Fruit fly (Drosophila melanogaster) whole organism, embryonic: Measurements from ENCODE around the gene CG15403.
A peak's percentile ranks its signal among the peaks of the same experiment; 100 is the strongest.

Source experiments
- Bteb2 ChIP-seq: fragments of 200-800 bp; sonication (Bioruptor generic); optimal IDR thresholded peaks from 2 replicates; lab custom pipeline; 2016; ENCODE audit warnings: missing biosample characterization, missing genetic modification characterization
- CG10959 ChIP-seq: fragments of 200-800 bp; sonication (Bioruptor generic); IDR thresholded peaks from 2 replicates; pipeline ENCODE4 v1.3.6; 2022; ENCODE audit warnings: missing biosample characterization, missing genetic modification characterization
- CG10979 ChIP-seq: fragments of 200-800 bp; sonication (Bioruptor generic); optimal IDR thresholded peaks from 2 replicates; lab custom pipeline; 2018; ENCODE audit warnings: missing biosample characterization, mild to moderate bottlenecking, missing genetic modification characterization, moderate library complexity
- CG11093 ChIP-seq: fragments of 200-800 bp; sonication (Bioruptor generic); IDR thresholded peaks from 3 replicates; pipeline ENCODE4 v1.3.6; 2022; ENCODE audit warnings: missing biosample characterization, missing genetic modification characterization
- CG11456 ChIP-seq: fragments of 200-800 bp; sonication (Bioruptor generic); IDR thresholded peaks from 3 replicates; pipeline ENCODE4 v1.3.6; 2022; ENCODE audit warnings: missing biosample characterization, missing genetic modification characterization
- CG1233 ChIP-seq: fragments of 200-800 bp; sonication (Bioruptor generic); optimal IDR thresholded peaks from 4 replicates; lab custom pipeline; 2018; ENCODE audit warnings: missing biosample characterization, mild to moderate bottlenecking, missing genetic modification characterization
- CG14710 ChIP-seq: fragments of 200-800 bp; sonication (Bioruptor generic); optimal IDR thresholded peaks from 3 replicates; lab custom pipeline; 2019; ENCODE audit warnings: missing biosample characterization, mild to moderate bottlenecking, missing genetic modification characterization, moderate library complexity
- CG15479 ChIP-seq: fragments of 200-800 bp; sonication (Bioruptor generic); optimal IDR thresholded peaks from 3 replicates; lab custom pipeline; 2019; ENCODE audit warnings: missing biosample characterization, mild to moderate bottlenecking, missing genetic modification characterization, moderate library complexity
- CG17568 ChIP-seq: fragments of 200-800 bp; sonication (Bioruptor generic); optimal IDR thresholded peaks from 2 replicates; lab custom pipeline; 2018; ENCODE audit warnings: missing biosample characterization, mild to moderate bottlenecking, missing genetic modification characterization, moderate library complexity
- CG18476 ChIP-seq: fragments of 200-800 bp; sonication (Bioruptor generic); optimal IDR thresholded peaks from 2 replicates; lab custom pipeline; 2016; ENCODE audit warnings: missing biosample characterization, mild to moderate bottlenecking, missing genetic modification characterization
- CG3065 ChIP-seq: fragments of 200-800 bp; sonication (Bioruptor generic); optimal IDR thresholded peaks from 2 replicates; lab custom pipeline; 2016; ENCODE audit warnings: missing biosample characterization, missing genetic modification characterization
- CG33213 ChIP-seq: fragments of 200-800 bp; sonication (Bioruptor generic); optimal IDR thresholded peaks from 3 replicates; lab custom pipeline; 2016; ENCODE audit warnings: missing biosample characterization, missing genetic modification characterization
- CG4328 ChIP-seq: fragments of 200-800 bp; sonication (Bioruptor generic); optimal IDR thresholded peaks from 3 replicates; lab custom pipeline; 2017; ENCODE audit warnings: missing biosample characterization, missing genetic modification reagents, missing genetic modification characterization
- CG6272 ChIP-seq: fragments of 200-800 bp; sonication (Bioruptor generic); IDR thresholded peaks from 2 replicates; pipeline ENCODE4 v1.3.6; 2022; ENCODE audit warnings: missing biosample characterization, missing genetic modification characterization
- CG6791 ChIP-seq: fragments of 200-800 bp; sonication (Bioruptor generic); IDR thresholded peaks from 3 replicates; pipeline ENCODE4 v1.3.6; 2022; ENCODE audit warnings: missing biosample characterization, missing genetic modification characterization; ENCODE audit not compliant: partially characterized antibody
- CG7987 ChIP-seq: fragments of 200-800 bp; sonication (Bioruptor generic); optimal IDR thresholded peaks from 2 replicates; lab custom pipeline; 2018; ENCODE audit warnings: missing biosample characterization, mild to moderate bottlenecking, missing genetic modification characterization, moderate library complexity
- CG9932 ChIP-seq: fragments of 200-800 bp; sonication (Bioruptor generic); IDR thresholded peaks from 2 replicates; pipeline ENCODE4 v1.3.6; 2022; ENCODE audit warnings: missing biosample characterization, missing genetic modification characterization
- Camta ChIP-seq: fragments of 200-800 bp; sonication (Bioruptor generic); optimal IDR thresholded peaks from 2 replicates; lab custom pipeline; 2016; ENCODE audit warnings: missing biosample characterization, missing genetic modification characterization
- Dad ChIP-seq: fragments of 200-800 bp; sonication (Bioruptor generic); optimal IDR thresholded peaks from 3 replicates; lab custom pipeline; 2016; ENCODE audit warnings: missing biosample characterization, missing genetic modification characterization
- Dp ChIP-seq: fragments of 200-800 bp; sonication (Bioruptor generic); optimal IDR thresholded peaks from 2 replicates; lab custom pipeline; 2018; ENCODE audit warnings: missing biosample characterization, mild to moderate bottlenecking, missing genetic modification characterization, moderate library complexity
- Gug ChIP-seq: fragments of 200-800 bp; sonication (Bioruptor generic); IDR thresholded peaks from 4 replicates; pipeline ENCODE4 v1.3.6; 2022; ENCODE audit warnings: missing biosample characterization, missing genetic modification characterization
- H2.0 ChIP-seq: fragments of 200-800 bp; sonication (Bioruptor generic); IDR thresholded peaks from 2 replicates; pipeline ENCODE4 v1.3.6; 2022; ENCODE audit warnings: missing biosample characterization, missing genetic modification characterization
- HLH54F ChIP-seq: fragments of 200-800 bp; sonication (Bioruptor generic); optimal IDR thresholded peaks from 3 replicates; lab custom pipeline; 2016; ENCODE audit warnings: missing biosample characterization, missing genetic modification characterization
- Lhr ChIP-seq: fragments of 200-800 bp; sonication (Bioruptor generic); optimal IDR thresholded peaks from 3 replicates; lab custom pipeline; 2017; ENCODE audit warnings: mild to moderate bottlenecking, missing biosample characterization, missing genetic modification reagents, missing genetic modification characterization
- Nf-YC ChIP-seq: fragments of 200-800 bp; optimal IDR thresholded peaks from 3 replicates; lab custom pipeline; 2019; ENCODE audit warnings: missing biosample characterization, mild to moderate bottlenecking, missing genetic modification characterization, moderate library complexity
- Rx ChIP-seq: fragments of 200-800 bp; sonication (Bioruptor generic); IDR thresholded peaks from 2 replicates; pipeline ENCODE4 v1.3.6; 2022; ENCODE audit warnings: missing biosample characterization, missing genetic modification characterization
- Side ChIP-seq: fragments of 200-800 bp; sonication (Bioruptor generic); optimal IDR thresholded peaks from 2 replicates; lab custom pipeline; 2016; ENCODE audit warnings: missing biosample characterization, missing genetic modification characterization
- Sin3A ChIP-seq: fragments of >200 bp; optimal IDR thresholded peaks from 2 replicates; lab custom pipeline; 2018
- Spps ChIP-seq: fragments of 200-800 bp; sonication (Bioruptor generic); optimal IDR thresholded peaks from 2 replicates; lab custom pipeline; 2018; ENCODE audit warnings: missing biosample characterization, mild to moderate bottlenecking, missing genetic modification characterization
- ase ChIP-seq: fragments of 200-800 bp; sonication (Bioruptor generic); IDR thresholded peaks from 3 replicates; pipeline ENCODE4 v1.3.6; 2022; ENCODE audit warnings: missing biosample characterization, missing genetic modification characterization
- bigmax ChIP-seq: fragments of 200-800 bp; sonication (Bioruptor generic); optimal IDR thresholded peaks from 2 replicates; lab custom pipeline; 2018; ENCODE audit warnings: missing biosample characterization, mild to moderate bottlenecking, missing genetic modification characterization
- br ChIP-seq: fragments of >200 bp; optimal IDR thresholded peaks from 2 replicates; lab custom pipeline; 2017
- cad ChIP-seq: fragments of >200 bp; optimal IDR thresholded peaks from 2 replicates; lab custom pipeline; 2017; ENCODE audit warnings: missing biosample characterization, missing genetic modification characterization
- cato ChIP-seq: fragments of 200-800 bp; sonication (Bioruptor generic); optimal IDR thresholded peaks from 2 replicates; lab custom pipeline; 2016; ENCODE audit warnings: missing biosample characterization, missing genetic modification characterization, borderline replicate concordance
- cg ChIP-seq: fragments of 200-800 bp; sonication (Bioruptor generic); optimal IDR thresholded peaks from 3 replicates; lab custom pipeline; 2019; ENCODE audit warnings: missing biosample characterization, mild to moderate bottlenecking, missing genetic modification characterization, moderate library complexity
- dati ChIP-seq: fragments of 200-800 bp; sonication (Bioruptor generic); IDR thresholded peaks from 2 replicates; pipeline ENCODE4 v1.3.6; 2022; ENCODE audit warnings: missing biosample characterization, missing genetic modification characterization
- exex ChIP-seq: fragments of 200-800 bp; sonication (Bioruptor generic); optimal IDR thresholded peaks from 4 replicates; lab custom pipeline; 2018; ENCODE audit warnings: missing biosample characterization, mild to moderate bottlenecking, missing genetic modification characterization, moderate library complexity
- ken ChIP-seq: fragments of 200-800 bp; sonication (Bioruptor generic); IDR thresholded peaks from 3 replicates; pipeline ENCODE4 v1.3.6; 2022; ENCODE audit warnings: missing biosample characterization, missing genetic modification characterization
- kni ChIP-seq: fragments of 200-800 bp; sonication (Bioruptor generic); optimal IDR thresholded peaks from 3 replicates; lab custom pipeline; 2017; ENCODE audit warnings: mild to moderate bottlenecking, missing biosample characterization, missing genetic modification reagents, missing genetic modification characterization
- mirr ChIP-seq: fragments of 200-800 bp; sonication (Bioruptor generic); optimal IDR thresholded peaks from 3 replicates; lab custom pipeline; 2018; ENCODE audit warnings: missing biosample characterization, mild to moderate bottlenecking, missing genetic modification characterization
- nerfin-1 ChIP-seq: fragments of 200-800 bp; sonication (Bioruptor generic); optimal IDR thresholded peaks from 3 replicates; lab custom pipeline; 2019; ENCODE audit warnings: missing biosample characterization, mild to moderate bottlenecking, missing genetic modification characterization, moderate library complexity
- nmo ChIP-seq: fragments of 200-800 bp; sonication (Bioruptor generic); optimal IDR thresholded peaks from 2 replicates; lab custom pipeline; 2018; ENCODE audit warnings: missing biosample characterization, mild to moderate bottlenecking, missing genetic modification characterization, moderate library complexity
- p53 ChIP-seq: fragments of 200-800 bp; sonication (Bioruptor generic); optimal IDR thresholded peaks from 2 replicates; lab custom pipeline; 2016; ENCODE audit warnings: missing biosample characterization, missing genetic modification characterization
- pho ChIP-seq: fragments of 200-800 bp; sonication (Bioruptor generic); optimal IDR thresholded peaks from 2 replicates; lab custom pipeline; 2016; ENCODE audit warnings: missing biosample characterization, missing genetic modification characterization
- row ChIP-seq: fragments of 200-800 bp; sonication (Bioruptor generic); IDR thresholded peaks from 3 replicates; pipeline ENCODE4 v1.3.6; 2022; ENCODE audit warnings: missing biosample characterization, missing genetic modification characterization
- stwl ChIP-seq: fragments of 200-800 bp; sonication (Bioruptor generic); optimal IDR thresholded peaks from 3 replicates; lab custom pipeline; 2018; ENCODE audit warnings: missing biosample characterization, mild to moderate bottlenecking, missing genetic modification characterization, moderate library complexity
- twi ChIP-seq: fragments of 200-800 bp; optimal IDR thresholded peaks from 2 replicates; lab custom pipeline; 2019; ENCODE audit warnings: missing biosample characterization, mild to moderate bottlenecking, missing genetic modification characterization, moderate library complexity
- vnd ChIP-seq: fragments of 200-800 bp; sonication (Bioruptor generic); IDR thresholded peaks from 3 replicates; pipeline ENCODE4 v1.3.6; 2022; ENCODE audit warnings: missing biosample characterization, missing genetic modification characterization; ENCODE audit not compliant: partially characterized antibody
- wor ChIP-seq: fragments of 200-800 bp; sonication (Bioruptor generic); IDR thresholded peaks from 2 replicates; pipeline ENCODE4 v1.3.6; 2022; ENCODE audit warnings: missing biosample characterization, missing genetic modification characterization
- yki ChIP-seq: fragments of >200 bp; optimal IDR thresholded peaks from 3 replicates; lab custom pipeline; 2018

Gene CG15403

DNA sequence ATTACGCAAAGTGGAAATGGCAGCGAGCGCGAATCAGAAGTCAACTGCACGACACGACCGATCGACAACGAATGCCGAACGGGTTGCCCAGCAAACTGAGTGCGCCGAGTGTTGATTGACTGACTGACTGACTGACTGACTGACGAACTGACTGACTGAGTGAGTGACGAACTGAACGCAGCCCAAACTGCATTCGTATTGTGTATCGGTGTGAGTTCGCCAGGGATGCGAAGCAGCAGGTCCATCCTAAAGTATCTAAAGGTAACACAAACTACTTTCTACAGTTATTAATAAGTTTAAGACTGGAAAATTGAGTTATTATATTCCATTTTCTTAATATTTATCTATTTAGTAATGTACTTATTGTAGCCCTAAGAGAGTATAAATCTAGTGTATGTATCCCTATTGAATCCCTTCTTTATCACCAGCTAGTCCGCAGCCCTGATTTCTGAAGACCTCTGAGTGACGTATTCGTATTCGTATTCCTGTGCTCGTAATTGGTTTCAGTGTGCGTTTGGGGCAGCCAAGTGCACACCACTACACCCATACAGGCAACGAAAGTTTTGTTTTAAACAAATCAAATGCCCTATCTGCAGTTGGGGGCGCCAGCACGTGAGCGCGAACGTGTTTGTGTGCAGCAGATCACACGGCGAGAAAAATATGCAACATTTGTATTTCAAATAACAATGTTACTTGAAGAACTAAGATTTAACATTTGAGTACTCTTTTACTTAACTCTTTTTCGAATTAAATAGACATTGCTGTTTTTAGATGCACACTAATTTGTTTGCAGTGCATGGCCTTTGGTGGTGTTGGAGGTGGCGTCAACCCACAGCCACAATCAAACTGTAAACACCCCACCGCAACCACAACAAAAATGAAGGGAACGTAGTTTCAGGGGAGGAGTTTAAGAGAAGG lies 24.5 kb downstream of the CG15403 start (continued):
- TF ChIP-seq Rx (GFP tag; lab: Robert Waterston, UW) (peak; percentile 93), kni (GFP tag; lab: Kevin White, UChicago) (peak; percentile 93), dati (GFP tag; lab: Robert Waterston, UW) (peak; percentile 90), ase (GFP tag; lab: Robert Waterston, UW) (peak; percentile 93), nerfin-1 (tag; lab: Kevin White, UChicago) (peak; percentile 93), stwl (tag; lab: Kevin White, UChicago) (peak; percentile 53), CG33213 (GFP tag; lab: Kevin White, UChicago) (peak; percentile 96), CG18476 (peak; percentile 90), twi (tag; lab: Kevin White, UChicago) (peak; percentile 91), CG17568 (GFP tag; lab: Kevin White, UChicago) (peak; percentile 72), CG11456 (GFP tag; lab: Robert Waterston, UW) (peak; percentile 90), CG10979 (peak; percentile 96), cg (peak; percentile 85), exex (peak; percentile 53), CG14710 (tag; lab: Kevin White, UChicago) (peak; percentile 93), Bteb2 (peak; percentile 80), Side (GFP tag; lab: Kevin White, UChicago) (peak; percentile 95), Lhr (GFP tag; lab: Kevin White, UChicago) (peak; percentile 92), br (lab: Kevin White, UChicago) (no peak), nmo (peak; percentile 96), CG7987 (GFP tag; lab: Kevin White, UChicago) (peak; percentile 87), Camta (GFP tag; lab: Kevin White, UChicago) (peak; percentile 94), wor (GFP tag; lab: Robert Waterston, UW) (peak; percentile 96), bigmax (peak; percentile 11), Nf-YC (tag; lab: Kevin White, UChicago) (peak; percentile 67), CG11093 (GFP tag; lab: Robert Waterston, UW) (peak; percentile 93), CG6272 (GFP tag; lab: Robert Waterston, UW) (peak; percentile 90), cato (peak; percentile 93), Gug (GFP tag; lab: Robert Waterston, UW) (peak; percentile 89), CG1233 (GFP tag; lab: Kevin White, UChicago) (peak; percentile 92), Dad (GFP tag; lab: Kevin White, UChicago) (peak; percentile 91), Dp (no peak), pho (GFP tag; lab: Kevin White, UChicago) (peak; percentile 71), HLH54F (GFP tag; lab: Kevin White, UChicago) (peak; percentile 88), CG9932 (peak; percentile 22; the same call in 1 of the 2 replicates), cad (GFP tag; lab: Kevin White, UChicago) (no peak), mirr (GFP tag; lab: Kevin White, UChicago) (peak; percentile 58), CG4328 (GFP tag; lab: Kevin White, UChicago) (peak; percentile 77), ken (GFP tag; lab: Robert Waterston, UW) (peak; percentile 97), H2.0 (GFP tag; lab: Robert Waterston, UW) (peak; percentile 92), CG15479 (no peak), CG3065 (GFP tag; lab: Kevin White, UChicago) (peak; percentile 87), vnd (no peak), p53 (peak; percentile 86), CG6791 (GFP tag; lab: Robert Waterston, UW) (no peak), yki (lab: Kevin White, UChicago) (no peak), Sin3A (lab: Kevin White, UChicago) (no peak), row (GFP tag; lab: Robert Waterston, UW) (peak; percentile 97), Spps (tag; lab: Kevin White, UChicago) (peak; percentile 91), CG10959 (peak; percentile 94)
